Fruit fly (Drosophila melanogaster) whole organism, prepupa: ENCODE measurements around the gene eco.

ENCODE experiments used
- Blimp-1 ChIP-seq: fragments of 200-800 bp; sonication (Bioruptor generic); optimal IDR thresholded peaks from 3 replicates; lab custom pipeline; 2017; ENCODE audit warnings: missing biosample characterization, missing genetic modification characterization, mild to moderate bottlenecking, moderate library complexity, missing genetic modification reagents
- CG34406 ChIP-seq: fragments of 200-800 bp; sonication (Bioruptor generic); optimal IDR thresholded peaks from 3 replicates; lab custom pipeline; 2016; ENCODE audit warnings: missing biosample characterization, missing genetic modification characterization
- CG6276 ChIP-seq: fragments of 200-800 bp; sonication (Bioruptor generic); optimal IDR thresholded peaks from 2 replicates; lab custom pipeline; 2017; ENCODE audit warnings: missing biosample characterization, mild to moderate bottlenecking, missing genetic modification characterization
- CG8119 ChIP-seq: fragments of 200-800 bp; sonication (Bioruptor generic); IDR thresholded peaks from 3 replicates; pipeline ENCODE4 v1.3.6; 2022; ENCODE audit warnings: missing biosample characterization, missing genetic modification characterization
- Gug ChIP-seq: fragments of 200-800 bp; sonication (Bioruptor generic); IDR thresholded peaks from 2 replicates; pipeline ENCODE4 v1.3.6; 2022; ENCODE audit warnings: missing biosample characterization, missing genetic modification characterization
- Hr4 ChIP-seq: fragments of 200-800 bp; sonication (Bioruptor generic); optimal IDR thresholded peaks from 3 replicates; lab custom pipeline; 2016; ENCODE audit warnings: missing biosample characterization, missing genetic modification characterization
- Sox14 ChIP-seq: fragments of 200-800 bp; sonication (Bioruptor generic); optimal IDR thresholded peaks from 3 replicates; lab custom pipeline; 2016; ENCODE audit warnings: missing biosample characterization, missing genetic modification characterization
- fd85E ChIP-seq: fragments of 200-800 bp; sonication (Bioruptor generic); optimal IDR thresholded peaks from 3 replicates; lab custom pipeline; 2016; ENCODE audit warnings: missing biosample characterization, missing genetic modification characterization
- svp ChIP-seq: fragments of 200-800 bp; sonication (Bioruptor generic); peaks from one replicate; lab custom pipeline; 2016; ENCODE audit warnings: missing biosample characterization, missing genetic modification characterization

- no peak for TF ChIP-seq fd85E (GFP tag; lab: Kevin White, UChicago)
- TF ChIP-seq Sox14 (GFP tag; lab: Kevin White, UChicago) = no peak
- no peak for TF ChIP-seq Blimp-1 (GFP tag; lab: Kevin White, UChicago)
- no peak for TF ChIP-seq CG6276 (GFP tag; lab: Kevin White, UChicago)
- no peak for TF ChIP-seq CG34406 (GFP tag; lab: Kevin White, UChicago)
- TF ChIP-seq svp (GFP tag; lab: Kevin White, UChicago) = no peak
- no peak for TF ChIP-seq CG8119 (GFP tag; lab: Robert Waterston, UW)
- TF ChIP-seq Hr4 (GFP tag; lab: Kevin White, UChicago) = no peak
- TF ChIP-seq Gug = no peak
These were observed 19.4 kb downstream of the eco start, which contains the start of gene CG8607 for dm6 chr3L:7319768-7320167.
